8 worm cellular contexts compared by ENCODE assay signal in genomic region chrX:14711168-14711629, ce11.
TF ChIP-seq lines count a peak whose summit lies in the region.

Gene atrn-1, plus strand, starts transcription at chrX:14711579.

TF ChIP-seq in whole organism, L1 larva, 84 proteins besides CTCF, POLR2A, EP300 and RAD21 (continues in another document):
- TF ChIP-seq hlh-17 (GFP tag; optimal IDR thresholded peaks at IDR 0.05; lab: Kevin White, UChicago; ENCODE audit: borderline replicate concordance) (no peak), elt-3 (tag; optimal IDR thresholded peaks at IDR 0.05; lab: Kevin White, UChicago) (peak in 1 of 6 experiments; percentile 11), fkh-10 (GFP tag; optimal IDR thresholded peaks at IDR 0.05; lab: Kevin White, UChicago) (no peak), mep-1 (tag; optimal IDR thresholded peaks at IDR 0.05; lab: Kevin White, UChicago) (no peak), lin-14 (GFP tag; optimal IDR thresholded peaks at IDR 0.05; lab: Kevin White, UChicago) (peak; percentile 52), nhr-19 (GFP tag; conservative IDR thresholded peaks at IDR 0.05; lab: Robert Waterston, UW) (no peak), ceh-90 (tag; optimal IDR thresholded peaks at IDR 0.05; lab: Kevin White, UChicago) (no peak), blmp-1 (tag; optimal IDR thresholded peaks at IDR 0.05; lab: Kevin White, UChicago) (peak; percentile 39), unc-98 (GFP tag; IDR thresholded peaks at IDR 0.05; lab: Robert Waterston, UW) (no peak), hlh-4 (tag; optimal IDR thresholded peaks at IDR 0.05; lab: Kevin White, UChicago) (no peak), lin-35 (GFP tag; optimal IDR thresholded peaks at IDR 0.05; lab: Kevin White, UChicago) (no peak)

TF ChIP-seq in whole organism, L2 larva, 48 proteins besides CTCF, POLR2A, EP300 and RAD21 (continues in another document):
- TF ChIP-seq lin-39 (tag; optimal IDR thresholded peaks at IDR 0.05; lab: Kevin White, UChicago) (no peak), ztf-1 (GFP tag; conservative IDR thresholded peaks at IDR 0.05; lab: Robert Waterston, UW) (no peak), nhr-11 (tag; optimal IDR thresholded peaks at IDR 0.05; lab: Kevin White, UChicago) (no peak), Y55F3AM.14 (GFP tag; optimal IDR thresholded peaks at IDR 0.05; lab: Kevin White, UChicago) (no peak), sma-9 (GFP tag; optimal IDR thresholded peaks at IDR 0.05; lab: Kevin White, UChicago) (no peak), sma-9 (tag; optimal IDR thresholded peaks at IDR 0.05; lab: Kevin White, UChicago) (no peak), aly-2 (tag; optimal IDR thresholded peaks at IDR 0.05; lab: Kevin White, UChicago) (no peak), ztf-11 (tag; optimal IDR thresholded peaks at IDR 0.05; lab: Kevin White, UChicago) (no peak), skn-1 (tag; optimal IDR thresholded peaks at IDR 0.05; lab: Kevin White, UChicago) (no peak), egl-27 (tag; optimal IDR thresholded peaks at IDR 0.05; lab: Kevin White, UChicago) (no peak), ceh-16 (tag; optimal IDR thresholded peaks at IDR 0.05; lab: Kevin White, UChicago) (no peak), elt-1 (tag; optimal IDR thresholded peaks at IDR 0.05; lab: Kevin White, UChicago) (no peak)

TF ChIP-seq in whole organism, L3 larva, 47 proteins besides CTCF, POLR2A, EP300 and RAD21 (continues in another document):
- no peak for TF ChIP-seq egl-27 (tag; optimal IDR thresholded peaks at IDR 0.05; lab: Kevin White, UChicago)
- no peak for TF ChIP-seq nfya-1 (tag; optimal IDR thresholded peaks at IDR 0.05; lab: Kevin White, UChicago; ENCODE audit: insufficient read depth)
- TF ChIP-seq elt-3 (tag; optimal IDR thresholded peaks at IDR 0.05; lab: Kevin White, UChicago) = no peak
- peak; percentile 64 for TF ChIP-seq nhr-25 (tag; optimal IDR thresholded peaks at IDR 0.05; lab: Kevin White, UChicago)
- TF ChIP-seq ZK546.5 (tag; optimal IDR thresholded peaks at IDR 0.05; lab: Kevin White, UChicago) = no peak
- TF ChIP-seq mdl-1 (tag; optimal IDR thresholded peaks at IDR 0.05; lab: Kevin White, UChicago) = no peak
- no peak for TF ChIP-seq fkh-10 (GFP tag; optimal IDR thresholded peaks at IDR 0.05; lab: Kevin White, UChicago)
- TF ChIP-seq ama-1 (optimal IDR thresholded peaks at IDR 0.05; lab: Kevin White, UChicago) = no peak
- TF ChIP-seq fkh-2 (tag; optimal IDR thresholded peaks at IDR 0.05; lab: Kevin White, UChicago) = no peak
- no peak for TF ChIP-seq elt-2 (tag; optimal IDR thresholded peaks at IDR 0.05; lab: Kevin White, UChicago)
- no peak for TF ChIP-seq ztf-11 (tag; optimal IDR thresholded peaks at IDR 0.05; lab: Kevin White, UChicago)
- TF ChIP-seq lin-15B (tag; optimal IDR thresholded peaks at IDR 0.05; lab: Kevin White, UChicago) = no peak
- TF ChIP-seq unc-39 (tag; optimal IDR thresholded peaks at IDR 0.05; lab: Kevin White, UChicago) = no peak

TF ChIP-seq in whole organism, L4 larva, 104 proteins besides CTCF, POLR2A, EP300 and RAD21 (continues in another document):
- TF ChIP-seq hmg-1.1 (GFP tag; IDR thresholded peaks at IDR 0.05; lab: Robert Waterston, UW) = 0 out of 2 replicates have a peak, but pooled peaks have one; percentile 21
- peak; percentile 2 for TF ChIP-seq nhr-28 (tag; optimal IDR thresholded peaks at IDR 0.05; lab: Kevin White, UChicago)
- peak; percentile 23 for TF ChIP-seq hlh-11 (tag; optimal IDR thresholded peaks at IDR 0.05; lab: Kevin White, UChicago)
- TF ChIP-seq Y48G9A.11 (GFP tag; IDR thresholded peaks at IDR 0.05; lab: Robert Waterston, UW) = no peak
- no peak for TF ChIP-seq lin-1 (GFP tag; IDR thresholded peaks at IDR 0.05; lab: Robert Waterston, UW)
- TF ChIP-seq nhr-10 (tag; optimal IDR thresholded peaks at IDR 0.05; lab: Kevin White, UChicago) = no peak
- no peak for TF ChIP-seq nhr-25 (tag; optimal IDR thresholded peaks at IDR 0.05; lab: Kevin White, UChicago; ENCODE audit: borderline replicate concordance, insufficient read depth)
- peak; percentile 15 for TF ChIP-seq mep-1 (tag; optimal IDR thresholded peaks at IDR 0.05; lab: Kevin White, UChicago)
- no peak for TF ChIP-seq Y105C5A.15 (GFP tag; IDR thresholded peaks at IDR 0.05; lab: Robert Waterston, UW)
- TF ChIP-seq lin-38 (GFP tag; IDR thresholded peaks at IDR 0.05; lab: Robert Waterston, UW) = no peak
- TF ChIP-seq mes-2 (tag; optimal IDR thresholded peaks at IDR 0.05; lab: Kevin White, UChicago; ENCODE audit: poor library complexity, severe bottlenecking) = no peak

TF ChIP-seq in whole organism, late embryonic, 69 proteins besides CTCF, POLR2A, EP300 and RAD21:
- TF ChIP-seq rnt-1 (tag; optimal IDR thresholded peaks at IDR 0.05; lab: Kevin White, UChicago) = no peak
- TF ChIP-seq ceh-31 (tag; optimal IDR thresholded peaks at IDR 0.05; lab: Kevin White, UChicago) = peak; percentile 44
- no peak for TF ChIP-seq fax-1 (tag; optimal IDR thresholded peaks at IDR 0.05; lab: Kevin White, UChicago)
- no peak for TF ChIP-seq ceh-34 (tag; optimal IDR thresholded peaks at IDR 0.05; lab: Kevin White, UChicago)
- peak; percentile 48 for TF ChIP-seq ceh-48 (tag; optimal IDR thresholded peaks at IDR 0.05; lab: Kevin White, UChicago)
- no peak for TF ChIP-seq ceh-18 (tag; optimal IDR thresholded peaks at IDR 0.05; lab: Kevin White, UChicago)
- no peak for TF ChIP-seq nfya-1 (tag; optimal IDR thresholded peaks at IDR 0.05; lab: Kevin White, UChicago)
- TF ChIP-seq npax-4 (tag; optimal IDR thresholded peaks at IDR 0.05; lab: Kevin White, UChicago) = no peak
- no peak for TF ChIP-seq pqm-1 (tag; optimal IDR thresholded peaks at IDR 0.05; lab: Kevin White, UChicago)
- no peak for TF ChIP-seq nhr-232 (tag; optimal IDR thresholded peaks at IDR 0.05; lab: Kevin White, UChicago)
- TF ChIP-seq pha-4 (tag; optimal IDR thresholded peaks at IDR 0.05; lab: Kevin White, UChicago) = no peak
- TF ChIP-seq pha-2 (tag; optimal IDR thresholded peaks at IDR 0.05; lab: Kevin White, UChicago) = no peak

TF ChIP-seq in whole organism, midembryonic, 9 proteins besides CTCF, POLR2A, EP300 and RAD21:
- TF ChIP-seq T22C8.4 (GFP tag; IDR thresholded peaks at IDR 0.05; lab: Robert Waterston, UW) (peak; percentile 88), ztf-23 (GFP tag; IDR thresholded peaks at IDR 0.05; lab: Robert Waterston, UW) (no peak)

TF ChIP-seq in whole organism, mixed stage, embryonic, 35 proteins besides CTCF, POLR2A, EP300 and RAD21:
- TF ChIP-seq ham-2 (GFP tag; optimal IDR thresholded peaks at IDR 0.05; lab: Kevin White, UChicago) (peak; percentile 16), unc-120 (tag; optimal IDR thresholded peaks at IDR 0.05; lab: Kevin White, UChicago; ENCODE audit: poor library complexity, severe bottlenecking) (no peak), snpc-4 (tag; optimal IDR thresholded peaks at IDR 0.05; lab: Kevin White, UChicago) (no peak), nhr-12 (tag; optimal IDR thresholded peaks at IDR 0.05; lab: Kevin White, UChicago) (no peak), ceh-43 (GFP tag; optimal IDR thresholded peaks at IDR 0.05; lab: Kevin White, UChicago) (no peak)

TF ChIP-seq in whole organism, young adult, 124 proteins besides CTCF, POLR2A, EP300 and RAD21:
- TF ChIP-seq nhr-80 (tag; optimal IDR thresholded peaks at IDR 0.05; lab: Kevin White, UChicago) (peak; percentile 5), F57C9.4 (tag; optimal IDR thresholded peaks at IDR 0.05; lab: Kevin White, UChicago) (no peak), D2030.7 (GFP tag; IDR thresholded peaks at IDR 0.05; lab: Robert Waterston, UW) (no peak), nfya-1 (tag; optimal IDR thresholded peaks at IDR 0.05; lab: Kevin White, UChicago; ENCODE audit: borderline replicate concordance, insufficient read depth) (no peak), attf-5 (GFP tag; optimal IDR thresholded peaks at IDR 0.05; lab: Kevin White, UChicago) (no peak), ceh-79 (tag; optimal IDR thresholded peaks at IDR 0.05; lab: Kevin White, UChicago) (no peak), hmg-1.2 (GFP tag; IDR thresholded peaks at IDR 0.05; lab: Robert Waterston, UW) (peak; percentile 71; the same call in 1 of the 2 replicates)
TF ChIP-seq in whole organism, young adult: peak in this region for 2.
